Fruit fly (Drosophila melanogaster) whole organism, embryonic: ENCODE results near the gene CG46465.
A peak's percentile ranks its signal among the peaks of the same experiment; 100 is the strongest.

Experiments
- C15 ChIP-seq: fragments of 200-800 bp; sonication (Bioruptor generic); IDR thresholded peaks from 3 replicates; pipeline ENCODE4 v1.3.6; 2022; ENCODE audit warnings: missing biosample characterization, missing genetic modification characterization
- CG10267 ChIP-seq: fragments of 200-800 bp; sonication (Bioruptor generic); optimal IDR thresholded peaks from 2 replicates; lab custom pipeline; 2018; ENCODE audit warnings: missing biosample characterization, mild to moderate bottlenecking, missing genetic modification characterization, moderate library complexity
- CG12104 ChIP-seq: fragments of 200-800 bp; sonication (Bioruptor generic); optimal IDR thresholded peaks from 3 replicates; lab custom pipeline; 2016; ENCODE audit warnings: missing biosample characterization, missing genetic modification characterization
- CG12391 ChIP-seq: fragments of 200-800 bp; sonication (Bioruptor generic); optimal IDR thresholded peaks from 3 replicates; lab custom pipeline; 2018; ENCODE audit warnings: missing biosample characterization, mild to moderate bottlenecking, missing genetic modification characterization, moderate library complexity
- CG12942 ChIP-seq: fragments of 200-800 bp; sonication (Bioruptor generic); optimal IDR thresholded peaks from 3 replicates; lab custom pipeline; 2016; ENCODE audit warnings: missing biosample characterization, missing genetic modification characterization
- CG13775 ChIP-seq: fragments of 200-800 bp; sonication (Bioruptor generic); optimal IDR thresholded peaks from 3 replicates; lab custom pipeline; 2017; ENCODE audit warnings: missing biosample characterization, mild to moderate bottlenecking, missing genetic modification characterization
- CG16815 ChIP-seq: fragments of 200-800 bp; sonication (Bioruptor generic); optimal IDR thresholded peaks from 3 replicates; lab custom pipeline; 2017; ENCODE audit warnings: missing biosample characterization, mild to moderate bottlenecking, missing genetic modification characterization
- CG16863 ChIP-seq: fragments of 200-800 bp; sonication (Bioruptor generic); optimal IDR thresholded peaks from 3 replicates; lab custom pipeline; 2016; ENCODE audit warnings: missing biosample characterization, missing genetic modification characterization
- CG17359 ChIP-seq: fragments of 200-800 bp; sonication (Bioruptor generic); optimal IDR thresholded peaks from 3 replicates; lab custom pipeline; 2018; ENCODE audit warnings: missing biosample characterization, mild to moderate bottlenecking, missing genetic modification characterization, moderate library complexity
- CG18011 ChIP-seq: fragments of 200-800 bp; sonication (Bioruptor generic); optimal IDR thresholded peaks from 2 replicates; lab custom pipeline; 2017; ENCODE audit warnings: missing biosample characterization, missing genetic modification characterization, mild to moderate bottlenecking, moderate library complexity, missing genotype
- CG2889 ChIP-seq: fragments of 200-800 bp; sonication (Bioruptor generic); IDR thresholded peaks from 3 replicates; pipeline ENCODE4 v1.3.6; 2022; ENCODE audit warnings: missing biosample characterization, missing genetic modification characterization
- CG3995 ChIP-seq: fragments of 200-800 bp; sonication (Bioruptor generic); optimal IDR thresholded peaks from 3 replicates; lab custom pipeline; 2016; ENCODE audit warnings: missing biosample characterization, missing genetic modification characterization
- CG4328 ChIP-seq: fragments of 200-800 bp; sonication (Bioruptor generic); optimal IDR thresholded peaks from 3 replicates; lab custom pipeline; 2017; ENCODE audit warnings: missing biosample characterization, missing genetic modification reagents, missing genetic modification characterization
- CG4854 ChIP-seq: fragments of 200-800 bp; sonication (Bioruptor generic); optimal IDR thresholded peaks from 2 replicates; lab custom pipeline; 2016; ENCODE audit warnings: missing biosample characterization, missing genetic modification characterization, inconsistent platforms
- CG6813 ChIP-seq: fragments of 200-800 bp; sonication (Bioruptor generic); optimal IDR thresholded peaks from 2 replicates; lab custom pipeline; 2017; ENCODE audit warnings: missing biosample characterization, missing genetic modification characterization, mild to moderate bottlenecking, moderate library complexity, missing genetic modification reagents
- CG7928 ChIP-seq: fragments of 200-800 bp; sonication (Bioruptor generic); optimal IDR thresholded peaks from 2 replicates; lab custom pipeline; 2017; ENCODE audit warnings: missing biosample characterization, mild to moderate bottlenecking, missing genetic modification characterization
- CG8388 ChIP-seq: fragments of 200-800 bp; sonication (Bioruptor generic); optimal IDR thresholded peaks from 2 replicates; lab custom pipeline; 2019; ENCODE audit warnings: missing biosample characterization, mild to moderate bottlenecking, missing genetic modification characterization, moderate library complexity
- CG8478 ChIP-seq: fragments of >200 bp; optimal IDR thresholded peaks from 2 replicates; lab custom pipeline; 2018
- CG9437 ChIP-seq: fragments of 200-800 bp; sonication (Bioruptor generic); optimal IDR thresholded peaks from 2 replicates; lab custom pipeline; 2018; ENCODE audit warnings: missing biosample characterization, mild to moderate bottlenecking, missing genetic modification characterization
- CG9817 ChIP-seq: fragments of 200-800 bp; sonication (Bioruptor generic); optimal IDR thresholded peaks from 2 replicates; lab custom pipeline; 2018; ENCODE audit warnings: missing biosample characterization, mild to moderate bottlenecking, missing genetic modification characterization, moderate library complexity
- CoRest ChIP-seq: fragments of 200-800 bp; sonication (Bioruptor generic); optimal IDR thresholded peaks from 3 replicates; lab custom pipeline; 2018; ENCODE audit warnings: missing biosample characterization, mild to moderate bottlenecking, missing genetic modification characterization, moderate library complexity
- Dbx ChIP-seq: fragments of 200-800 bp; sonication (Bioruptor generic); IDR thresholded peaks from 3 replicates; pipeline ENCODE4 v1.3.6; 2022; ENCODE audit warnings: missing biosample characterization, missing genetic modification characterization
- Deaf1 ChIP-seq: fragments of 200-800 bp; optimal IDR thresholded peaks from 3 replicates; lab custom pipeline; 2019; ENCODE audit warnings: missing biosample characterization, mild to moderate bottlenecking, missing genetic modification characterization, moderate library complexity
- Dip2 ChIP-seq: fragments of 200-800 bp; sonication (Bioruptor generic); IDR thresholded peaks from 2 replicates; pipeline ENCODE4 v1.3.6; 2022; ENCODE audit warnings: missing biosample characterization, missing genetic modification characterization
- Eip74EF ChIP-seq, 2 experiments: fragments of 200-800 bp in 1 of 2; fragments of >200 bp in 1 of 2; sonication (Bioruptor generic) in 1 of 2; optimal IDR thresholded peaks; 2 replicates each; lab custom pipeline; 2017 to 2019; ENCODE audit warnings: missing biosample characterization in 2 of 2, missing genetic modification characterization in 2 of 2, mild to moderate bottlenecking in 1 of 2, moderate library complexity in 1 of 2
- Ets65A ChIP-seq: fragments of 200-800 bp; sonication (Bioruptor generic); peaks from one replicate; lab custom pipeline; 2016; ENCODE audit warnings: missing biosample characterization, missing genetic modification characterization
- HLH4C ChIP-seq: fragments of 200-800 bp; sonication (Bioruptor generic); IDR thresholded peaks from 3 replicates; pipeline ENCODE4 v1.3.6; 2022; ENCODE audit warnings: missing biosample characterization, missing genetic modification characterization; ENCODE audit not compliant: partially characterized antibody
- Hr3 ChIP-seq: fragments of 200-800 bp; sonication (Bioruptor generic); optimal IDR thresholded peaks from 3 replicates; lab custom pipeline; 2016; ENCODE audit warnings: missing biosample characterization, missing genetic modification characterization
- Jarid2 ChIP-seq: fragments of 200-800 bp; sonication (Bioruptor generic); optimal IDR thresholded peaks from 3 replicates; lab custom pipeline; 2017; ENCODE audit warnings: mild to moderate bottlenecking, missing biosample characterization, missing genetic modification reagents, missing genetic modification characterization
- Lim3 ChIP-seq: fragments of 200-800 bp; sonication (Bioruptor generic); IDR thresholded peaks from 2 replicates; pipeline ENCODE4 v1.3.6; 2022; ENCODE audit warnings: missing biosample characterization, missing genetic modification characterization
- Meics ChIP-seq: fragments of 200-800 bp; sonication (Bioruptor generic); optimal IDR thresholded peaks from 2 replicates; lab custom pipeline; 2017; ENCODE audit warnings: missing biosample characterization, mild to moderate bottlenecking, missing genetic modification characterization
- Vsx1 ChIP-seq: fragments of 200-800 bp; sonication (Bioruptor generic); optimal IDR thresholded peaks from 2 replicates; lab custom pipeline; 2017; ENCODE audit warnings: missing biosample characterization, mild to moderate bottlenecking, missing genetic modification characterization, missing genetic modification reagents
- ab ChIP-seq: fragments of 200-800 bp; sonication (Bioruptor generic); optimal IDR thresholded peaks from 2 replicates; lab custom pipeline; 2016; ENCODE audit warnings: missing biosample characterization, missing genetic modification characterization
- ac ChIP-seq: fragments of 200-800 bp; sonication (Bioruptor generic); optimal IDR thresholded peaks from 3 replicates; lab custom pipeline; 2017; ENCODE audit warnings: missing biosample characterization, mild to moderate bottlenecking, missing genetic modification characterization
- btn ChIP-seq: fragments of 200-800 bp; sonication (Bioruptor generic); optimal IDR thresholded peaks from 2 replicates; lab custom pipeline; 2016; ENCODE audit warnings: missing biosample characterization, missing genetic modification characterization
- crol ChIP-seq: fragments of 200-800 bp; sonication (Bioruptor generic); IDR thresholded peaks from 2 replicates; pipeline ENCODE4 v1.3.6; 2022; ENCODE audit warnings: missing biosample characterization, missing genetic modification characterization
- dysf ChIP-seq: fragments of 200-800 bp; sonication (Bioruptor generic); IDR thresholded peaks from 3 replicates; pipeline ENCODE4 v1.3.6; 2022; ENCODE audit warnings: missing biosample characterization, missing genetic modification characterization
- fd102C ChIP-seq: fragments of 200-800 bp; sonication (Bioruptor generic); optimal IDR thresholded peaks from 2 replicates; lab custom pipeline; 2018; ENCODE audit warnings: missing biosample characterization, mild to moderate bottlenecking, missing genetic modification characterization, moderate library complexity
- gcm2 ChIP-seq: fragments of 200-800 bp; sonication (Bioruptor generic); optimal IDR thresholded peaks from 2 replicates; lab custom pipeline; 2016; ENCODE audit warnings: missing biosample characterization, missing genetic modification characterization
- gem ChIP-seq: fragments of 200-800 bp; sonication (Bioruptor generic); optimal IDR thresholded peaks from 2 replicates; lab custom pipeline; 2019; ENCODE audit warnings: missing biosample characterization, mild to moderate bottlenecking, missing genetic modification characterization, moderate library complexity
- hbn ChIP-seq: fragments of 200-800 bp; sonication (Bioruptor generic); IDR thresholded peaks from 2 replicates; pipeline ENCODE4 v1.3.6; 2022; ENCODE audit warnings: missing biosample characterization, missing genetic modification characterization; ENCODE audit not compliant: partially characterized antibody
- klu ChIP-seq: fragments of 200-800 bp; sonication (Bioruptor generic); IDR thresholded peaks from 2 replicates; pipeline ENCODE4 v1.3.6; 2022; ENCODE audit warnings: missing biosample characterization, missing genetic modification characterization
- otp ChIP-seq: fragments of 200-800 bp; sonication (Bioruptor generic); IDR thresholded peaks from 3 replicates; pipeline ENCODE4, ENCODE4 v1.3.6; 2022; ENCODE audit warnings: missing biosample characterization, missing genetic modification characterization
- pfk ChIP-seq: fragments of 200-800 bp; sonication (Bioruptor generic); optimal IDR thresholded peaks from 2 replicates; lab custom pipeline; 2018; ENCODE audit warnings: missing biosample characterization, mild to moderate bottlenecking, missing genetic modification characterization, moderate library complexity
- pho ChIP-seq: fragments of 200-800 bp; sonication (Bioruptor generic); optimal IDR thresholded peaks from 2 replicates; lab custom pipeline; 2016; ENCODE audit warnings: missing biosample characterization, missing genetic modification characterization
- shn ChIP-seq: fragments of 200-800 bp; sonication (Bioruptor generic); optimal IDR thresholded peaks from 3 replicates; lab custom pipeline; 2016; ENCODE audit warnings: missing biosample characterization, missing genetic modification characterization
- trem ChIP-seq: fragments of 200-800 bp; optimal IDR thresholded peaks from 3 replicates; lab custom pipeline; 2019; ENCODE audit warnings: missing biosample characterization, mild to moderate bottlenecking, missing genetic modification characterization, moderate library complexity
- trh ChIP-seq: fragments of 200-800 bp; sonication (Bioruptor generic); optimal IDR thresholded peaks from 2 replicates; lab custom pipeline; 2016; ENCODE audit warnings: missing biosample characterization, missing genetic modification characterization
- yki ChIP-seq: fragments of >200 bp; optimal IDR thresholded peaks from 3 replicates; lab custom pipeline; 2018
- zf30C ChIP-seq: fragments of 200-800 bp; sonication (Bioruptor generic); optimal IDR thresholded peaks from 3 replicates; lab custom pipeline; 2018; ENCODE audit warnings: missing biosample characterization, mild to moderate bottlenecking, missing genetic modification characterization

CG46465 gene

dm6 chr2L:18946636-18947514 is 45.4 kb upstream of the CG46465 start (continued):
- TF ChIP-seq CG12104 (GFP tag; lab: Kevin White, UChicago) (no peak), CG2889 (no peak), CG16863 (no peak), Lim3 (GFP tag; lab: Robert Waterston, UW) (no peak), trem (tag; lab: Kevin White, UChicago) (peak; percentile 53), CG3995 (no peak), Dbx (GFP tag; lab: Robert Waterston, UW) (no peak), CG9437 (GFP tag; lab: Kevin White, UChicago) (no peak), CG7928 (GFP tag; lab: Kevin White, UChicago) (no peak), crol (GFP tag; lab: Robert Waterston, UW) (no peak), ab (GFP tag; lab: Kevin White, UChicago) (no peak), CG10267 (tag; lab: Kevin White, UChicago) (peak; percentile 48), CG6813 (GFP tag; lab: Kevin White, UChicago) (no peak), CG13775 (GFP tag; lab: Kevin White, UChicago) (peak; percentile 41), CG12391 (tag; lab: Kevin White, UChicago) (peak; percentile 59), gcm2 (GFP tag; lab: Kevin White, UChicago) (no peak), trh (GFP tag; lab: Kevin White, UChicago) (no peak), CoRest (tag; lab: Kevin White, UChicago) (no peak), Vsx1 (GFP tag; lab: Kevin White, UChicago) (no peak), fd102C (GFP tag; lab: Kevin White, UChicago) (no peak), shn (GFP tag; lab: Kevin White, UChicago) (no peak), Jarid2 (GFP tag; lab: Kevin White, UChicago) (no peak), zf30C (GFP tag; lab: Kevin White, UChicago) (peak; percentile 63), Ets65A (peak; percentile 45), CG17359 (tag; lab: Kevin White, UChicago) (no peak), Eip74EF (GFP tag; optimal IDR thresholded peaks at IDR 0.05; lab: Kevin White, UChicago) (no peak), Meics (no peak), otp (GFP tag; lab: Robert Waterston, UW) (no peak), CG16815 (peak; percentile 7), Hr3 (GFP tag; lab: Kevin White, UChicago) (peak; percentile 37), CG18011 (GFP tag; lab: Kevin White, UChicago) (no peak), btn (no peak), pho (no peak), CG12942 (GFP tag; lab: Kevin White, UChicago) (no peak), CG9817 (no peak), Deaf1 (tag; lab: Kevin White, UChicago) (no peak), ac (GFP tag; lab: Kevin White, UChicago) (no peak), Dip2 (GFP tag; lab: Robert Waterston, UW) (no peak), klu (GFP tag; lab: Robert Waterston, UW) (no peak), C15 (GFP tag; lab: Robert Waterston, UW) (no peak), CG4854 (GFP tag; lab: Kevin White, UChicago) (no peak), CG8478 (lab: Kevin White, UChicago) (no peak), CG4328 (no peak), dysf (0 out of 3 replicates have a peak, but pooled peaks have one; percentile 20), HLH4C (GFP tag; lab: Robert Waterston, UW) (no peak), CG8388 (GFP tag; lab: Kevin White, UChicago) (peak; percentile 53), yki (lab: Kevin White, UChicago) (no peak), hbn (GFP tag; lab: Robert Waterston, UW) (no peak), pfk (GFP tag; lab: Kevin White, UChicago) (no peak), gem (tag; lab: Kevin White, UChicago) (peak; percentile 78)
